Fruit fly (Drosophila melanogaster) whole organism, wandering third instar larva: ENCODE results near the gene Ktl.

ENCODE experiments used
- Abd-B ChIP-seq: fragments of >200 bp; optimal IDR thresholded peaks from 2 replicates; lab custom pipeline; 2017; ENCODE audit warnings: missing biosample characterization, missing genetic modification characterization
- CG32264 ChIP-seq: fragments of 200-800 bp; sonication (Bioruptor generic); optimal IDR thresholded peaks from 2 replicates; lab custom pipeline; 2016; ENCODE audit warnings: missing biosample characterization, missing genetic modification characterization
- CG9705 ChIP-seq: fragments of 200-800 bp; sonication (Bioruptor generic); optimal IDR thresholded peaks from 2 replicates; lab custom pipeline; 2018; ENCODE audit warnings: missing biosample characterization, mild to moderate bottlenecking, missing genetic modification characterization
- CrebA ChIP-seq: fragments of 200-800 bp; sonication (Bioruptor generic); optimal IDR thresholded peaks from 2 replicates; lab custom pipeline; 2016; ENCODE audit warnings: missing biosample characterization, mild to moderate bottlenecking, missing genetic modification characterization, borderline replicate concordance
- Dfd ChIP-seq: fragments of >200 bp; optimal IDR thresholded peaks from 2 replicates; lab custom pipeline; 2017; ENCODE audit warnings: missing biosample characterization, missing genetic modification characterization
- Dif ChIP-seq: fragments of 200-275, 200-300 bp; sonication (Bioruptor generic); optimal IDR thresholded peaks from 2 replicates; lab custom pipeline; 2018; ENCODE audit warnings: missing biosample characterization, missing genetic modification characterization; ENCODE audit not compliant: partially characterized antibody
- GATAd ChIP-seq: sonication (Bioruptor generic); optimal IDR thresholded peaks from 2 replicates; lab custom pipeline; 2016; ENCODE audit warnings: missing biosample characterization, missing genetic modification characterization
- HLH106 ChIP-seq: fragments of 200-800 bp; optimal IDR thresholded peaks from 3 replicates; lab custom pipeline; 2019; ENCODE audit warnings: missing biosample characterization, mild to moderate bottlenecking, missing genetic modification characterization, moderate library complexity
- Hnf4 ChIP-seq: fragments of 200-800 bp; sonication (Bioruptor generic); optimal IDR thresholded peaks from 2 replicates; lab custom pipeline; 2016; ENCODE audit warnings: missing biosample characterization, mild to moderate bottlenecking, missing genetic modification characterization
- Jra ChIP-seq: sonication (Bioruptor generic); optimal IDR thresholded peaks from 2 replicates; lab custom pipeline; 2016; ENCODE audit warnings: missing biosample characterization, missing genetic modification characterization
- Mio ChIP-seq: sonication (Bioruptor generic); optimal IDR thresholded peaks from 2 replicates; lab custom pipeline; 2016; ENCODE audit warnings: missing biosample characterization, missing genetic modification characterization
- Myc ChIP-seq: fragments of >200 bp; optimal IDR thresholded peaks from 2 replicates; lab custom pipeline; 2017
- N ChIP-seq: fragments of >200 bp; optimal IDR thresholded peaks from 2 replicates; lab custom pipeline; 2018; ENCODE audit warnings: missing biosample characterization, missing external identifiers, missing genetic modification characterization
- OdsH ChIP-seq: fragments of 200-800 bp; sonication (Bioruptor generic); optimal IDR thresholded peaks from 2 replicates; lab custom pipeline; 2016; ENCODE audit warnings: missing biosample characterization, mild to moderate bottlenecking, missing genetic modification characterization
- Rel ChIP-seq, 2 experiments: fragments of 200-800 bp; sonication (Bioruptor generic) in 1 of 2; optimal IDR thresholded peaks; 2 replicates in 1 of 2; 3 replicates in 1 of 2; lab custom pipeline; 2016 to 2019; ENCODE audit warnings: mild to moderate bottlenecking in 2 of 2, missing biosample characterization in 2 of 2, missing genetic modification characterization in 2 of 2, moderate library complexity in 1 of 2
- Sp1 ChIP-seq: fragments of 200-800 bp; sonication (Bioruptor generic); optimal IDR thresholded peaks from 3 replicates; lab custom pipeline; 2019; ENCODE audit warnings: missing biosample characterization, mild to moderate bottlenecking, missing genetic modification characterization, moderate library complexity
- Vsx2 ChIP-seq: fragments of 200-300, 225-300 bp; sonication (Bioruptor generic); optimal IDR thresholded peaks from 2 replicates; lab custom pipeline; 2018; ENCODE audit warnings: missing biosample characterization, missing genetic modification characterization; ENCODE audit not compliant: partially characterized antibody
- br ChIP-seq: fragments of 200-800 bp; sonication (Bioruptor generic); optimal IDR thresholded peaks from 2 replicates; lab custom pipeline; 2016; ENCODE audit warnings: missing biosample characterization, missing genetic modification characterization
- brk ChIP-seq: fragments of 200-800 bp; sonication (Bioruptor generic); optimal IDR thresholded peaks from 2 replicates; lab custom pipeline; 2016; ENCODE audit warnings: missing biosample characterization, mild to moderate bottlenecking, missing genetic modification characterization
- dl ChIP-seq, 2 experiments: fragments of 175-275, 200-275 bp in 1 of 2; fragments of 200-275 bp in 1 of 2; sonication (Bioruptor generic); optimal IDR thresholded peaks; lab custom pipeline; 2018; ENCODE audit warnings: mild to moderate bottlenecking in 2 of 2, missing biosample characterization in 2 of 2, missing genetic modification characterization in 2 of 2, moderate library complexity in 2 of 2; ENCODE audit not compliant: partially characterized antibody in 2 of 2, insufficient read depth in 1 of 2
- dmrt93B ChIP-seq: fragments of 200-800 bp; sonication (Bioruptor generic); optimal IDR thresholded peaks from 2 replicates; lab custom pipeline; 2018; ENCODE audit warnings: missing biosample characterization, mild to moderate bottlenecking, missing genetic modification characterization
- dsf ChIP-seq: sonication (Bioruptor generic); optimal IDR thresholded peaks from 2 replicates; lab custom pipeline; 2016; ENCODE audit warnings: missing biosample characterization, missing genetic modification characterization, borderline replicate concordance
- ey ChIP-seq: fragments of 200-800 bp; sonication (Bioruptor generic); optimal IDR thresholded peaks from 2 replicates; lab custom pipeline; 2016; ENCODE audit warnings: missing biosample characterization, missing genetic modification characterization
- foxo ChIP-seq, 2 experiments: fragments of 200-800 bp; sonication (Bioruptor generic); optimal IDR thresholded peaks; 2 replicates in 1 of 2; 3 replicates in 1 of 2; lab custom pipeline; 2016 to 2017; ENCODE audit warnings: missing biosample characterization in 2 of 2, missing genetic modification characterization in 2 of 2
- fru ChIP-seq: fragments of 200-800 bp; sonication (Bioruptor generic); optimal IDR thresholded peaks from 3 replicates; lab custom pipeline; 2016; ENCODE audit warnings: missing biosample characterization, mild to moderate bottlenecking, missing genetic modification characterization
- jim ChIP-seq: fragments of 175-275, 200-325 bp; sonication (Bioruptor generic); optimal IDR thresholded peaks from 2 replicates; lab custom pipeline; 2016; ENCODE audit warnings: missing biosample characterization, mild to moderate bottlenecking, missing genetic modification characterization
- lola ChIP-seq: fragments of >200 bp; optimal IDR thresholded peaks from 2 replicates; lab custom pipeline; 2017; ENCODE audit warnings: missing biosample characterization, missing genetic modification characterization
- pan ChIP-seq: fragments of >200 bp; optimal IDR thresholded peaks from 2 replicates; lab custom pipeline; 2017
- psq ChIP-seq: fragments of 200-800 bp; sonication (Bioruptor generic); optimal IDR thresholded peaks from 3 replicates; lab custom pipeline; 2017; ENCODE audit warnings: missing biosample characterization, mild to moderate bottlenecking, missing genetic modification characterization, moderate library complexity
- rgr ChIP-seq: fragments of 200-800 bp; sonication (Bioruptor generic); optimal IDR thresholded peaks from 3 replicates; lab custom pipeline; 2016; ENCODE audit warnings: missing biosample characterization, mild to moderate bottlenecking, missing genetic modification characterization
- tai ChIP-seq: sonication (Bioruptor generic); optimal IDR thresholded peaks from 2 replicates; lab custom pipeline; 2016; ENCODE audit warnings: missing biosample characterization, missing genetic modification characterization
- woc ChIP-seq: sonication (Bioruptor generic); optimal IDR thresholded peaks from 2 replicates; lab custom pipeline; 2016; ENCODE audit warnings: missing biosample characterization, mild to moderate bottlenecking, missing genetic modification characterization

Ktl gene

dm6 chr3R:20897128-20897527 is at the start of gene Ktl:
Gene Ktl, minus strand, starts transcription at chr3R:20897320.
- TF ChIP-seq woc (GFP tag; lab: Kevin White, UChicago), result no peak
- no peak for TF ChIP-seq fru
- no peak for TF ChIP-seq rgr (GFP tag; lab: Kevin White, UChicago)
- no peak for TF ChIP-seq Vsx2 (GFP tag; lab: Kevin White, UChicago)
- no peak for TF ChIP-seq ey (GFP tag; lab: Kevin White, UChicago)
- TF ChIP-seq foxo (GFP tag; optimal IDR thresholded peaks at IDR 0.05; lab: Kevin White, UChicago), result no peak
- no peak for TF ChIP-seq Rel (GFP tag; optimal IDR thresholded peaks at IDR 0.05; lab: Kevin White, UChicago)
- TF ChIP-seq Rel (tag; optimal IDR thresholded peaks at IDR 0.05; lab: Kevin White, UChicago), result no peak
- no peak for TF ChIP-seq Jra (GFP tag; lab: Kevin White, UChicago)
- TF ChIP-seq tai (GFP tag; lab: Kevin White, UChicago), result no peak
- no peak for TF ChIP-seq dl (GFP tag; optimal IDR thresholded peaks at IDR 0.05; lab: Kevin White, UChicago; ENCODE audit: insufficient read depth in 1 of 2, partially characterized antibody in 2 of 2)
- no peak for TF ChIP-seq N (GFP tag; lab: Kevin White, UChicago)
- TF ChIP-seq Dfd (GFP tag; lab: Kevin White, UChicago), result no peak
- TF ChIP-seq Hnf4 (GFP tag; lab: Kevin White, UChicago), result no peak
- no peak for TF ChIP-seq lola

- TF ChIP-seq Hnf4 (GFP tag; lab: Kevin White, UChicago) (no peak), Rel (GFP tag; optimal IDR thresholded peaks at IDR 0.05; lab: Kevin White, UChicago) (no peak), Rel (tag; optimal IDR thresholded peaks at IDR 0.05; lab: Kevin White, UChicago) (no peak), psq (no peak)
These were observed 49.7 kb upstream of the Ktl start for dm6 chr3R:20946774-20947173.

- TF ChIP-seq dmrt93B (GFP tag; lab: Kevin White, UChicago) (no peak), psq (no peak), Hnf4 (GFP tag; lab: Kevin White, UChicago) (no peak), Abd-B (GFP tag; lab: Kevin White, UChicago) (no peak)
These were observed 48.3 kb upstream of the Ktl start, which contains the start of gene CG31191 for dm6 chr3R:20945463-20945862. Gene CG31191, minus strand, starts transcription at chr3R:20945530.

dm6 chr3R:20915828-20916227 is 18.7 kb upstream of the Ktl start:
- TF ChIP-seq OdsH (GFP tag; lab: Kevin White, UChicago), result peak; percentile 31
- no peak for TF ChIP-seq ey (GFP tag; lab: Kevin White, UChicago)
- TF ChIP-seq Dfd (GFP tag; lab: Kevin White, UChicago), result no peak
- no peak for TF ChIP-seq pan (lab: Kevin White, UChicago)
- peak; percentile 38 for TF ChIP-seq CrebA (GFP tag; lab: Kevin White, UChicago)
- no peak for TF ChIP-seq brk (GFP tag; lab: Kevin White, UChicago)
- TF ChIP-seq Dif (GFP tag; lab: Kevin White, UChicago), result peak; percentile 7
- no peak for TF ChIP-seq lola
- TF ChIP-seq woc (GFP tag; lab: Kevin White, UChicago), result no peak
- peak in 1 of 2 experiments; percentile 23 for TF ChIP-seq dl (GFP tag; optimal IDR thresholded peaks at IDR 0.05; lab: Kevin White, UChicago; ENCODE audit: insufficient read depth in 1 of 2, partially characterized antibody in 2 of 2)
- no peak for TF ChIP-seq fru
- no peak for TF ChIP-seq CG9705 (GFP tag; lab: Kevin White, UChicago)
- no peak for TF ChIP-seq tai (GFP tag; lab: Kevin White, UChicago)
- TF ChIP-seq CG32264, result no peak
- peak; percentile 7 for TF ChIP-seq Vsx2 (GFP tag; lab: Kevin White, UChicago)
- no peak for TF ChIP-seq Mio (GFP tag; lab: Kevin White, UChicago)
- TF ChIP-seq N (GFP tag; lab: Kevin White, UChicago), result no peak
- no peak for TF ChIP-seq dsf (GFP tag; lab: Kevin White, UChicago)
- no peak for TF ChIP-seq Myc (lab: Kevin White, UChicago)
- no peak for TF ChIP-seq Sp1
- peak; percentile 37 for TF ChIP-seq jim
- no peak for TF ChIP-seq br (GFP tag; lab: Kevin White, UChicago)
- no peak for TF ChIP-seq HLH106 (tag; lab: Kevin White, UChicago)
- TF ChIP-seq GATAd, result no peak
- no peak for TF ChIP-seq Rel (GFP tag; optimal IDR thresholded peaks at IDR 0.05; lab: Kevin White, UChicago)
- no peak for TF ChIP-seq Rel (tag; optimal IDR thresholded peaks at IDR 0.05; lab: Kevin White, UChicago)
- TF ChIP-seq psq, result peak; percentile 12
- TF ChIP-seq foxo (GFP tag; optimal IDR thresholded peaks at IDR 0.05; lab: Kevin White, UChicago), result no peak
